Worm (Caenorhabditis elegans): Measurements from ENCODE around the gene sre-13.

Gene sre-13

ce11 chrII:14645290-14645689 is 8.7 kb upstream of the sre-13 start (continued):
- TF ChIP-seq alr-1 (tag; optimal IDR thresholded peaks at IDR 0.05; ENCODE audit: borderline replicate concordance) (no peak), dsc-1 (tag; optimal IDR thresholded peaks at IDR 0.05) (no peak), nhr-20 (tag; optimal IDR thresholded peaks at IDR 0.05) (peak; percentile 45), elt-3 (tag; optimal IDR thresholded peaks at IDR 0.05) (peak in 1 of 6 experiments; percentile 7), rnt-1 (tag; optimal IDR thresholded peaks at IDR 0.05) (peak; percentile 58), ztf-4 (tag; optimal IDR thresholded peaks at IDR 0.05) (peak; percentile 6), fos-1 (tag; optimal IDR thresholded peaks at IDR 0.05) (peak; percentile 5), pqm-1 (tag; optimal IDR thresholded peaks at IDR 0.05) (no peak), ama-1 (optimal IDR thresholded peaks at IDR 0.05) (no peak), efl-1 (optimal IDR thresholded peaks at IDR 0.05) (peak; percentile 57 to 63), efl-1 (GFP tag; optimal IDR thresholded peaks at IDR 0.05 in 1 of 2) (peak in 1 of 2 experiments; percentile 47), mab-9 (GFP tag; IDR thresholded peaks at IDR 0.05) (no peak), mep-1 (tag; optimal IDR thresholded peaks at IDR 0.05) (peak; percentile 69), snpc-4 (tag; optimal IDR thresholded peaks at IDR 0.05) (peak; percentile 74), swsn-7 (tag; optimal IDR thresholded peaks at IDR 0.05) (peak; percentile 46), mdl-1 (tag; optimal IDR thresholded peaks at IDR 0.05) (peak in 1 of 2 experiments; percentile 23), elt-2 (tag; optimal IDR thresholded peaks at IDR 0.05) (no peak), skn-1 (tag; optimal IDR thresholded peaks at IDR 0.05) (no peak), lin-39 (tag; optimal IDR thresholded peaks at IDR 0.05) (peak; percentile 91), tbx-2 (tag; optimal IDR thresholded peaks at IDR 0.05) (peak; percentile 52), C04F5.9 (tag; optimal IDR thresholded peaks at IDR 0.05) (no peak)

ce11 chrII:14644465-14644864 is 7.8 kb upstream of the sre-13 start:
- no peak for TF ChIP-seq sup-37 (GFP tag; optimal IDR thresholded peaks at IDR 0.05)
- no peak for TF ChIP-seq ces-1 (GFP tag; optimal IDR thresholded peaks at IDR 0.05)
- no peak for TF ChIP-seq isw-1 (GFP tag; IDR thresholded peaks at IDR 0.05)
- TF ChIP-seq lir-3 (tag; optimal IDR thresholded peaks at IDR 0.05; ENCODE audit: poor library complexity) = no peak
- TF ChIP-seq lin-13 (GFP tag; optimal IDR thresholded peaks at IDR 0.05) = no peak
- no peak for TF ChIP-seq nhr-28 (tag; optimal IDR thresholded peaks at IDR 0.05)
- no peak for TF ChIP-seq efl-3 (GFP tag; optimal IDR thresholded peaks at IDR 0.05)

DNA sequence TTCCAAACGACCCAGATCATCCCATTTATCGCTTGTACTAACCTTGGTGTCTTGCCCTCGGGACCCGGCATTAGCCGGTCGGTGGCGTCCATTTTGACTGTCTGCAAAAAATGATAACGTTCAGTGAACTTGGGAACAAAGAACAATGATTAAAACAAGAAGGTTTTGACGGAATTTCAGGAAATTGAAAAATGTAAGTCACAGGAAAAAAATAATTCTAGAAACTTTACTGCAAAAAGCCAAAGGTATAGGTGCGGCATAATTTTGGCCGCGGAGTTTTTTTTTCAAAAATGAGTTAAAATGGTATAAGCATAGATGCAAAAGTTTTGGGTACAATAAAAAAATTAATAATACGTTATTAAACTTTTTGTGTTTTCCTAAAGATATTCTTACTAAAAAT is 7.3 kb upstream of the sre-13 start, which contains the start of gene atgp-2:
Gene atgp-2 (minus strand): TSS at position 101 of the 400 bp plus-strand sequence.
- TF ChIP-seq snpc-4 (tag; optimal IDR thresholded peaks at IDR 0.05) (no peak), elt-3 (tag; optimal IDR thresholded peaks at IDR 0.05) (peak in 1 of 6 experiments; percentile 26), nhr-84 (tag; optimal IDR thresholded peaks at IDR 0.05) (no peak), ztf-11 (tag; optimal IDR thresholded peaks at IDR 0.05) (no peak)

DNA sequence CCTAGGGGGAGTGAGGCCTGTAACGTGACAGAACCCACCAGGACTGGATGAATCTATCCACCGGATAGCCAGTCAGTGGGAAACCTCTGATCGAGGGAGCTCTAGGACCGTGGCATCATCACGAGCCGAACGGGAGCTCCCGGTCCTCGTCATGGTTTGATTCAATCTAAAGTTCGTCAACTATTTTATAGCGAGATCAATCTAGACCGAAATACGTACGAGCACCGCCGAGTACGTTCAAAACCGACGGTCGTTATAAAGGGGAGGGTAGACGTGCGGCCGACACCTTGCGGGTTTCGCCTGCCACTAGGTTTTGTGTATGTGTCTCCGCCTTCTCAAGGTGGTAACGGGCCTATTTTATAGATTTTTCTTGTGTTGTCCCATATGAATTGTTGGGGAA is 4.8 kb upstream of the sre-13 start:
- TF ChIP-seq nhr-47 (tag; optimal IDR thresholded peaks at IDR 0.05) (peak; percentile 29), nhr-19 (GFP tag; conservative IDR thresholded peaks at IDR 0.05) (peak; percentile 58), nhr-71 (tag; optimal IDR thresholded peaks at IDR 0.05) (peak; percentile 23), nhr-90 (tag; optimal IDR thresholded peaks at IDR 0.05; ENCODE audit: poor library complexity) (peak; percentile 46), lin-14 (GFP tag; optimal IDR thresholded peaks at IDR 0.05) (peak; percentile 10), snpc-4 (tag; optimal IDR thresholded peaks at IDR 0.05) (peak; percentile 91)

DNA sequence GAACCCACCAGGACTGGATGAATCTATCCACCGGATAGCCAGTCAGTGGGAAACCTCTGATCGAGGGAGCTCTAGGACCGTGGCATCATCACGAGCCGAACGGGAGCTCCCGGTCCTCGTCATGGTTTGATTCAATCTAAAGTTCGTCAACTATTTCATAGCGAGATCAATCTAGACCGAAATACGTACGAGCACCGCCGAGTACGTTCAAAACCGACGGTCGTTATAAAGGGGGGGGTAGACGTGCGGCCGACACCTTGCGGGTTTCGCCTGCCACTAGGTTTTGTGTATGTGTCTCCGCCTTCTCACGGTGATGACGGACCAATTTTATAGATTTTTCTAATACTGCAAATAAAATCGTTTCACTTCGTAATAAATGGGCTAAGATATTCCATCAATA is 742 bp downstream of the sre-13 start:
- peak; percentile 14 for TF ChIP-seq swsn-7 (tag; optimal IDR thresholded peaks at IDR 0.05)
- peak; percentile 89 for TF ChIP-seq snpc-4 (tag; optimal IDR thresholded peaks at IDR 0.05)
- peak; percentile 23 for TF ChIP-seq dsc-1 (tag; optimal IDR thresholded peaks at IDR 0.05)
- peak in 1 of 2 experiments; percentile 12 for TF ChIP-seq efl-1 (optimal IDR thresholded peaks at IDR 0.05)
- TF ChIP-seq efl-1 (GFP tag; optimal IDR thresholded peaks at IDR 0.05 in 1 of 2) = peak in 1 of 2 experiments; percentile 21
- peak; percentile 3 for TF ChIP-seq nhr-90 (tag; optimal IDR thresholded peaks at IDR 0.05; ENCODE audit: poor library complexity)
- TF ChIP-seq nhr-71 (tag; optimal IDR thresholded peaks at IDR 0.05) = peak; percentile 22
- TF ChIP-seq lin-14 (GFP tag; optimal IDR thresholded peaks at IDR 0.05) = peak; percentile 21
- peak; percentile 21; the same call in 1 of the 2 replicates for TF ChIP-seq grh-1 (GFP tag; IDR thresholded peaks at IDR 0.05)
- peak; percentile 79 for TF ChIP-seq nhr-19 (GFP tag; conservative IDR thresholded peaks at IDR 0.05)
- TF ChIP-seq nhr-47 (tag; optimal IDR thresholded peaks at IDR 0.05) = peak; percentile 44

Measured in whole organism, L1 larva.